Worm (Caenorhabditis elegans): ENCODE measurements around the gene M02B1.4.

The M02B1.4 gene

ce11 chrIV:12859797-12860196, 34.7 kb upstream of the M02B1.4 start, which contains the start of gene gcy-18:
TSS of gene gcy-18 (plus strand) at chrIV:12860097.
- no peak for TF ChIP-seq nhr-77 (tag; optimal IDR thresholded peaks at IDR 0.05)
- TF ChIP-seq blmp-1 (tag; optimal IDR thresholded peaks at IDR 0.05; ENCODE audit: insufficient read depth): no peak
- TF ChIP-seq elt-1 (tag; optimal IDR thresholded peaks at IDR 0.05): no peak
- TF ChIP-seq ztf-4 (tag; optimal IDR thresholded peaks at IDR 0.05): no peak
- no peak for TF ChIP-seq ztf-11 (tag; optimal IDR thresholded peaks at IDR 0.05)
- no peak for TF ChIP-seq nhr-10 (tag; optimal IDR thresholded peaks at IDR 0.05)
- no peak for TF ChIP-seq peb-1 (tag; optimal IDR thresholded peaks at IDR 0.05)
- TF ChIP-seq unc-39 (tag; optimal IDR thresholded peaks at IDR 0.05): no peak
- TF ChIP-seq mab-5 (tag; optimal IDR thresholded peaks at IDR 0.05): no peak

- TF ChIP-seq ZK546.5 (tag; optimal IDR thresholded peaks at IDR 0.05) (no peak), alr-1 (tag; optimal IDR thresholded peaks at IDR 0.05) (no peak), aly-2 (tag; optimal IDR thresholded peaks at IDR 0.05) (no peak), nhr-10 (tag; optimal IDR thresholded peaks at IDR 0.05) (no peak), nhr-12 (tag; optimal IDR thresholded peaks at IDR 0.05) (no peak), ceh-82 (tag; optimal IDR thresholded peaks at IDR 0.05) (no peak), mdl-1 (tag; optimal IDR thresholded peaks at IDR 0.05) (no peak), nhr-11 (tag; optimal IDR thresholded peaks at IDR 0.05) (no peak), sma-3 (GFP tag; optimal IDR thresholded peaks at IDR 0.05) (no peak), Y55F3AM.14 (GFP tag; optimal IDR thresholded peaks at IDR 0.05) (no peak), unc-62 (GFP tag; optimal IDR thresholded peaks at IDR 0.05) (no peak), ama-1 (optimal IDR thresholded peaks at IDR 0.05) (no peak), unc-55 (GFP tag; optimal IDR thresholded peaks at IDR 0.05) (no peak), elt-3 (tag; optimal IDR thresholded peaks at IDR 0.05) (no peak), ztf-1 (GFP tag; conservative IDR thresholded peaks at IDR 0.05) (no peak), nhr-6 (tag; optimal IDR thresholded peaks at IDR 0.05) (no peak)
These were observed 30.1 kb upstream of the M02B1.4 start, which contains the start of gene nstp-5 for ce11 chrIV:12855248-12855647. TSS of gene nstp-5 (plus strand) at chrIV:12855548.

- TF ChIP-seq sma-3 (GFP tag; optimal IDR thresholded peaks at IDR 0.05) (no peak), gmeb-1 (tag; optimal IDR thresholded peaks at IDR 0.05) (peak; percentile 5), C34F6.9 (tag; optimal IDR thresholded peaks at IDR 0.05) (peak; percentile 5)
These were observed 29.4 kb upstream of the M02B1.4 start for ce11 chrIV:12854372-12855114.

- TF ChIP-seq unc-55 (GFP tag; optimal IDR thresholded peaks at IDR 0.05): peak; percentile 24
- no peak for TF ChIP-seq mdl-1 (tag; optimal IDR thresholded peaks at IDR 0.05)
- TF ChIP-seq R02D3.7 (tag; optimal IDR thresholded peaks at IDR 0.05): no peak
- TF ChIP-seq elt-1 (tag; optimal IDR thresholded peaks at IDR 0.05): no peak
- peak; percentile 20 for TF ChIP-seq nhr-25 (tag; optimal IDR thresholded peaks at IDR 0.05)
- TF ChIP-seq crh-2 (tag; optimal IDR thresholded peaks at IDR 0.05): peak; percentile 63
- peak in 1 of 2 experiments; percentile 2 for TF ChIP-seq lsy-2 (tag; optimal IDR thresholded peaks at IDR 0.05)
- TF ChIP-seq sma-9 (GFP tag; optimal IDR thresholded peaks at IDR 0.05): no peak
- no peak for TF ChIP-seq sma-9 (tag; optimal IDR thresholded peaks at IDR 0.05)
- TF ChIP-seq unc-62 (GFP tag; optimal IDR thresholded peaks at IDR 0.05): no peak
- peak; percentile 34 for TF ChIP-seq C34F6.9 (tag; optimal IDR thresholded peaks at IDR 0.05)
- no peak for TF ChIP-seq ceh-82 (tag; optimal IDR thresholded peaks at IDR 0.05)
- TF ChIP-seq nhr-237 (tag; optimal IDR thresholded peaks at IDR 0.05): no peak
- no peak for TF ChIP-seq F13H6.1 (tag; optimal IDR thresholded peaks at IDR 0.05)
These were observed 24.0 kb upstream of the M02B1.4 start, which contains the start of gene srf-3 for ce11 chrIV:12849030-12849560. TSS of gene srf-3 (plus strand) at chrIV:12849510.

ce11 chrIV:12845596-12845995, 20.5 kb upstream of the M02B1.4 start, which contains the start of gene txt-19:
TSS of gene txt-19 (plus strand) at chrIV:12845899.
- peak; percentile 6 for TF ChIP-seq lin-11 (tag; optimal IDR thresholded peaks at IDR 0.05)
- peak in 1 of 2 experiments; percentile 18 for TF ChIP-seq lsy-2 (tag; optimal IDR thresholded peaks at IDR 0.05)
- no peak for TF ChIP-seq unc-62 (GFP tag; optimal IDR thresholded peaks at IDR 0.05)
- TF ChIP-seq sma-9 (GFP tag; optimal IDR thresholded peaks at IDR 0.05): peak; percentile 30
- no peak for TF ChIP-seq sma-9 (tag; optimal IDR thresholded peaks at IDR 0.05)
- TF ChIP-seq C34F6.9 (tag; optimal IDR thresholded peaks at IDR 0.05): peak; percentile 41
- peak; percentile 18 for TF ChIP-seq nhr-129 (tag; optimal IDR thresholded peaks at IDR 0.05)
- peak; percentile 28 for TF ChIP-seq F13H6.1 (tag; optimal IDR thresholded peaks at IDR 0.05)
- peak; percentile 12 for TF ChIP-seq crh-2 (tag; optimal IDR thresholded peaks at IDR 0.05)
- TF ChIP-seq unc-55 (GFP tag; optimal IDR thresholded peaks at IDR 0.05): peak; percentile 44
- TF ChIP-seq lin-13 (GFP tag; optimal IDR thresholded peaks at IDR 0.05): peak; percentile 8
- no peak for TF ChIP-seq ztf-4 (tag; optimal IDR thresholded peaks at IDR 0.05)
- TF ChIP-seq nhr-77 (tag; optimal IDR thresholded peaks at IDR 0.05): no peak
- no peak for TF ChIP-seq R02D3.7 (tag; optimal IDR thresholded peaks at IDR 0.05)
- no peak for TF ChIP-seq nhr-23 (tag; optimal IDR thresholded peaks at IDR 0.05)

Data from whole organism, L2 larva.